Worm (Caenorhabditis elegans): ENCODE measurements around the gene srw-69.

srw-69 gene

ce11 chrV:7413107-7413774 is 15.5 kb downstream of the srw-69 start, which contains the start of gene F18E3.11 (continued):
- TF ChIP-seq ces-1 (GFP tag; optimal IDR thresholded peaks at IDR 0.05) (no peak), dmd-6 (GFP tag; IDR thresholded peaks at IDR 0.05) (peak; percentile 23; the same call in 1 of the 2 replicates), mxl-3 (GFP tag; optimal IDR thresholded peaks at IDR 0.05) (peak; percentile 45), nhr-48 (tag; optimal IDR thresholded peaks at IDR 0.05) (peak; percentile 76), lsy-2 (tag; optimal IDR thresholded peaks at IDR 0.05) (no peak), Y75B8A.6 (GFP tag; IDR thresholded peaks at IDR 0.05) (no peak), ZK546.5 (tag; optimal IDR thresholded peaks at IDR 0.05) (no peak), lim-7 (GFP tag; IDR thresholded peaks at IDR 0.05) (no peak), hmg-1.1 (GFP tag; IDR thresholded peaks at IDR 0.05) (no peak), F49E8.2 (tag; optimal IDR thresholded peaks at IDR 0.05; ENCODE audit: borderline replicate concordance) (no peak), vab-7 (GFP tag; IDR thresholded peaks at IDR 0.05) (no peak), aha-1 (tag) (peak; percentile 77), fkh-10 (GFP tag; optimal IDR thresholded peaks at IDR 0.05) (no peak), zag-1 (tag; optimal IDR thresholded peaks at IDR 0.05) (no peak), unc-39 (tag; optimal IDR thresholded peaks at IDR 0.05) (no peak), daf-19 (GFP tag; conservative IDR thresholded peaks at IDR 0.05) (no peak), attf-4 (tag; optimal IDR thresholded peaks at IDR 0.05) (no peak), lin-15B (tag; optimal IDR thresholded peaks at IDR 0.05) (no peak), Y105C5A.15 (GFP tag; IDR thresholded peaks at IDR 0.05) (no peak), R02D3.7 (tag; optimal IDR thresholded peaks at IDR 0.05) (no peak), Y5F2A.4 (GFP tag; optimal IDR thresholded peaks at IDR 0.05) (no peak), nhr-25 (tag; optimal IDR thresholded peaks at IDR 0.05; ENCODE audit: borderline replicate concordance, insufficient read depth) (peak; percentile 72), hlh-11 (tag; optimal IDR thresholded peaks at IDR 0.05) (peak; percentile 71), hlh-30 (tag; optimal IDR thresholded peaks at IDR 0.05; ENCODE audit: insufficient read depth) (peak; percentile 65), spr-3 (GFP tag; optimal IDR thresholded peaks at IDR 0.05) (no peak), ceh-32 (tag; optimal IDR thresholded peaks at IDR 0.05; ENCODE audit: poor library complexity) (no peak), zfp-3 (GFP tag; conservative IDR thresholded peaks at IDR 0.05) (no peak), mdt-29 (GFP tag; IDR thresholded peaks at IDR 0.05) (peak; percentile 75; the same call in 1 of the 2 replicates), Y48G9A.11 (GFP tag; IDR thresholded peaks at IDR 0.05) (no peak), unc-130 (GFP tag; optimal IDR thresholded peaks at IDR 0.05) (no peak), sdz-12 (GFP tag; optimal IDR thresholded peaks at IDR 0.05) (no peak), spr-1 (tag; optimal IDR thresholded peaks at IDR 0.05) (no peak), nhr-41 (GFP tag; IDR thresholded peaks at IDR 0.05) (no peak), nhr-102 (tag; optimal IDR thresholded peaks at IDR 0.05) (no peak), pqm-1 (tag; optimal IDR thresholded peaks at IDR 0.05) (no peak), tag-97 (GFP tag; IDR thresholded peaks at IDR 0.05) (no peak), mdl-1 (tag; optimal IDR thresholded peaks at IDR 0.05) (peak in 1 of 2 experiments; percentile 69), ama-1 (optimal IDR thresholded peaks at IDR 0.05) (peak; percentile 94)

- TF ChIP-seq jun-1 (tag; optimal IDR thresholded peaks at IDR 0.05): no peak
- no peak for TF ChIP-seq aly-2 (tag; optimal IDR thresholded peaks at IDR 0.05)
- TF ChIP-seq zfp-2 (tag; optimal IDR thresholded peaks at IDR 0.05): no peak
- no peak for TF ChIP-seq madf-9 (GFP tag; conservative IDR thresholded peaks at IDR 0.05)
- no peak for TF ChIP-seq lsy-2 (tag; optimal IDR thresholded peaks at IDR 0.05)
- no peak for TF ChIP-seq egl-43 (GFP tag; IDR thresholded peaks at IDR 0.05)
- no peak for TF ChIP-seq duxl-1 (tag; optimal IDR thresholded peaks at IDR 0.05; ENCODE audit: poor library complexity)
- TF ChIP-seq ama-1 (optimal IDR thresholded peaks at IDR 0.05): no peak
- no peak for TF ChIP-seq lin-39 (tag; optimal IDR thresholded peaks at IDR 0.05)
- no peak for TF ChIP-seq snpc-4 (tag; optimal IDR thresholded peaks at IDR 0.05)
- no peak for TF ChIP-seq F44E2.7 (GFP tag; IDR thresholded peaks at IDR 0.05)
- no peak for TF ChIP-seq ZK337.2 (GFP tag; IDR thresholded peaks at IDR 0.05)
- TF ChIP-seq ceh-62 (tag; optimal IDR thresholded peaks at IDR 0.05): no peak
- TF ChIP-seq attf-4 (tag; optimal IDR thresholded peaks at IDR 0.05): no peak
- no peak for TF ChIP-seq nhr-25 (tag; optimal IDR thresholded peaks at IDR 0.05; ENCODE audit: borderline replicate concordance, insufficient read depth)
- no peak for TF ChIP-seq F26F4.8 (GFP tag; conservative IDR thresholded peaks at IDR 0.05)
- no peak for TF ChIP-seq hlh-30 (tag; optimal IDR thresholded peaks at IDR 0.05; ENCODE audit: insufficient read depth)
Measured at ce11 chrV:7411695-7412094, 17.1 kb downstream of the srw-69 start, which contains the start of gene str-41. TSS of gene str-41 (plus strand) at chrV:7411995.
